Fruit fly (Drosophila melanogaster): ENCODE measurements around the gene CG1958.

dm6 chrX:7305753-7306338 lies 39.1 kb downstream of the CG1958 start:
- no peak for TF ChIP-seq psq (optimal IDR thresholded peaks at IDR 0.05)
- TF ChIP-seq Sin3A (optimal IDR thresholded peaks at IDR 0.05) = no peak
- no peak for TF ChIP-seq insv (optimal IDR thresholded peaks at IDR 0.05)
- no peak for TF ChIP-seq ttk (optimal IDR thresholded peaks at IDR 0.05)
- no peak for TF ChIP-seq Myc (optimal IDR thresholded peaks at IDR 0.05)

All from Kc167 (cell line).